Fruit fly (Drosophila melanogaster) whole organism, embryonic: ENCODE data around the gene CG6296.

Experiments
- Abd-B ChIP-seq: fragments of 200-800 bp; sonication (Bioruptor generic); optimal IDR thresholded peaks from 2 replicates; lab custom pipeline; 2018; ENCODE audit warnings: missing biosample characterization, mild to moderate bottlenecking, missing genetic modification characterization, moderate library complexity
- Asciz ChIP-seq: fragments of 200-800 bp; sonication (Bioruptor generic); optimal IDR thresholded peaks from 2 replicates; lab custom pipeline; 2017; ENCODE audit warnings: missing biosample characterization, mild to moderate bottlenecking, missing genetic modification characterization, missing genetic modification reagents
- Atf3 ChIP-seq: fragments of 200-800 bp; sonication (Bioruptor generic); optimal IDR thresholded peaks from 3 replicates; lab custom pipeline; 2016; ENCODE audit warnings: missing biosample characterization, missing genetic modification characterization
- B-H1 ChIP-seq: fragments of 200-800 bp; sonication (Bioruptor generic); IDR thresholded peaks from 3 replicates; pipeline ENCODE4 v1.3.6; 2022; ENCODE audit warnings: missing biosample characterization, missing genetic modification characterization
- CG11696 ChIP-seq: fragments of 200-800 bp; sonication (Bioruptor generic); IDR thresholded peaks from 2 replicates; pipeline ENCODE4 v1.3.6; 2022; ENCODE audit warnings: missing biosample characterization, missing genetic modification characterization
- CG12071 ChIP-seq: fragments of 200-800 bp; sonication (Bioruptor generic); optimal IDR thresholded peaks from 3 replicates; lab custom pipeline; 2018; ENCODE audit warnings: missing biosample characterization, mild to moderate bottlenecking, missing genetic modification characterization
- CG12744 ChIP-seq: fragments of 200-800 bp; sonication (Bioruptor generic); optimal IDR thresholded peaks from 2 replicates; lab custom pipeline; 2016; ENCODE audit warnings: missing biosample characterization, missing genetic modification characterization
- CG13424 ChIP-seq: fragments of 200-800 bp; sonication (Bioruptor generic); optimal IDR thresholded peaks from 2 replicates; lab custom pipeline; 2019; ENCODE audit warnings: missing biosample characterization, mild to moderate bottlenecking, missing genetic modification characterization, moderate library complexity
- CG14667 ChIP-seq: fragments of 200-800 bp; sonication (Bioruptor generic); IDR thresholded peaks from 2 replicates; pipeline ENCODE4 v1.3.6; 2022; ENCODE audit warnings: missing biosample characterization, missing genetic modification characterization
- CG1602 ChIP-seq: fragments of 200-800 bp; sonication (Bioruptor generic); optimal IDR thresholded peaks from 3 replicates; lab custom pipeline; 2016; ENCODE audit warnings: missing biosample characterization, missing genetic modification characterization
- CG1647 ChIP-seq: fragments of 200-800 bp; sonication (Bioruptor generic); optimal IDR thresholded peaks from 3 replicates; lab custom pipeline; 2016; ENCODE audit warnings: missing biosample characterization, missing genetic modification characterization
- CG16815 ChIP-seq: fragments of 200-800 bp; sonication (Bioruptor generic); optimal IDR thresholded peaks from 3 replicates; lab custom pipeline; 2017; ENCODE audit warnings: missing biosample characterization, mild to moderate bottlenecking, missing genetic modification characterization
- CG17328 ChIP-seq: fragments of 200-800 bp; sonication (Bioruptor generic); IDR thresholded peaks from 2 replicates; pipeline ENCODE4 v1.3.6; 2022; ENCODE audit warnings: missing biosample characterization, missing genetic modification characterization
- CG18262 ChIP-seq: fragments of 200-800 bp; optimal IDR thresholded peaks from 3 replicates; lab custom pipeline; 2019; ENCODE audit warnings: missing biosample characterization, mild to moderate bottlenecking, missing genetic modification characterization, moderate library complexity
- CG2202 ChIP-seq: fragments of 200-800 bp; sonication (Bioruptor generic); optimal IDR thresholded peaks from 2 replicates; lab custom pipeline; 2018; ENCODE audit warnings: missing biosample characterization, mild to moderate bottlenecking, missing genetic modification characterization
- CG34422 ChIP-seq: fragments of 200-800 bp; sonication (Bioruptor generic); IDR thresholded peaks from 3 replicates; pipeline ENCODE4 v1.3.6; 2022; ENCODE audit warnings: missing biosample characterization, missing genetic modification characterization
- CG4404 ChIP-seq: fragments of 200-800 bp; sonication (Bioruptor generic); IDR thresholded peaks from 2 replicates; pipeline ENCODE4 v1.3.6; 2022; ENCODE audit warnings: missing biosample characterization, missing genetic modification characterization
- CG6254 ChIP-seq: fragments of 200-800 bp; sonication (Bioruptor generic); optimal IDR thresholded peaks from 3 replicates; lab custom pipeline; 2017; ENCODE audit warnings: mild to moderate bottlenecking, missing biosample characterization, missing genetic modification reagents, missing genetic modification characterization
- CG6689 ChIP-seq: fragments of 200-800 bp; sonication (Bioruptor generic); IDR thresholded peaks from 2 replicates; pipeline ENCODE4 v1.3.6; 2022; ENCODE audit warnings: missing biosample characterization, missing genetic modification characterization
- CG7556 ChIP-seq: fragments of 200-800 bp; sonication (Bioruptor generic); optimal IDR thresholded peaks from 2 replicates; lab custom pipeline; 2017; ENCODE audit warnings: missing biosample characterization, mild to moderate bottlenecking, missing genetic modification characterization
- CG7839 ChIP-seq: fragments of 200-800 bp; sonication (Bioruptor generic); optimal IDR thresholded peaks from 3 replicates; lab custom pipeline; 2018; ENCODE audit warnings: missing biosample characterization, mild to moderate bottlenecking, missing genetic modification characterization, moderate library complexity
- CG8281 ChIP-seq: fragments of 200-800 bp; sonication (Bioruptor generic); optimal IDR thresholded peaks from 2 replicates; lab custom pipeline; 2018; ENCODE audit warnings: missing biosample characterization, mild to moderate bottlenecking, missing genetic modification characterization, moderate library complexity
- CG8944 ChIP-seq: fragments of 200-800 bp; sonication (Bioruptor generic); optimal IDR thresholded peaks from 3 replicates; lab custom pipeline; 2016; ENCODE audit warnings: missing biosample characterization, missing genetic modification characterization
- CG9817 ChIP-seq: fragments of 200-800 bp; sonication (Bioruptor generic); optimal IDR thresholded peaks from 2 replicates; lab custom pipeline; 2018; ENCODE audit warnings: missing biosample characterization, mild to moderate bottlenecking, missing genetic modification characterization, moderate library complexity
- E2f1 ChIP-seq: fragments of 200-800 bp; sonication (Bioruptor generic); IDR thresholded peaks from 2 replicates; pipeline ENCODE4 v1.3.6; 2022; ENCODE audit warnings: missing biosample characterization, missing genetic modification characterization
- Gug ChIP-seq: fragments of 200-800 bp; sonication (Bioruptor generic); IDR thresholded peaks from 4 replicates; pipeline ENCODE4 v1.3.6; 2022; ENCODE audit warnings: missing biosample characterization, missing genetic modification characterization
- HHEX ChIP-seq: fragments of 200-800 bp; sonication (Bioruptor generic); optimal IDR thresholded peaks from 3 replicates; lab custom pipeline; 2017; ENCODE audit warnings: missing biosample characterization, mild to moderate bottlenecking, missing genetic modification characterization, missing genetic modification reagents
- Hey ChIP-seq: fragments of 200-800 bp; sonication (Bioruptor generic); optimal IDR thresholded peaks from 3 replicates; lab custom pipeline; 2018; ENCODE audit warnings: missing biosample characterization, mild to moderate bottlenecking, missing genetic modification characterization
- HmgZ ChIP-seq: fragments of 200-800 bp; sonication (Bioruptor generic); optimal IDR thresholded peaks from 2 replicates; lab custom pipeline; 2018; ENCODE audit warnings: missing biosample characterization, mild to moderate bottlenecking, missing genetic modification characterization
- Hr3 ChIP-seq: fragments of 200-800 bp; sonication (Bioruptor generic); optimal IDR thresholded peaks from 3 replicates; lab custom pipeline; 2016; ENCODE audit warnings: missing biosample characterization, missing genetic modification characterization
- Lhr ChIP-seq: fragments of 200-800 bp; sonication (Bioruptor generic); optimal IDR thresholded peaks from 3 replicates; lab custom pipeline; 2017; ENCODE audit warnings: mild to moderate bottlenecking, missing biosample characterization, missing genetic modification reagents, missing genetic modification characterization
- NC2α ChIP-seq: fragments of 200-800 bp; sonication (Bioruptor generic); optimal IDR thresholded peaks from 2 replicates; lab custom pipeline; 2016; ENCODE audit warnings: missing biosample characterization, missing genetic modification characterization
- Poxn ChIP-seq: fragments of 200-800 bp; sonication (Bioruptor generic); IDR thresholded peaks from 2 replicates; pipeline ENCODE4 v1.3.6; 2022; ENCODE audit warnings: missing biosample characterization, missing genetic modification characterization
- TFAM ChIP-seq: fragments of 200-800 bp; sonication (Bioruptor generic); optimal IDR thresholded peaks from 2 replicates; lab custom pipeline; 2017; ENCODE audit warnings: missing biosample characterization, missing genetic modification characterization, inconsistent platforms
- Xrp1 ChIP-seq: fragments of 200-800 bp; sonication (Bioruptor generic); IDR thresholded peaks from 2 replicates; pipeline ENCODE4 v1.3.6; 2022; ENCODE audit warnings: missing biosample characterization, missing genetic modification characterization
- YL-1 ChIP-seq: fragments of 200-800 bp; sonication (Bioruptor generic); optimal IDR thresholded peaks from 3 replicates; lab custom pipeline; 2017; ENCODE audit warnings: missing biosample characterization, mild to moderate bottlenecking, missing genetic modification characterization
- bbx ChIP-seq: fragments of 200-800 bp; sonication (Bioruptor generic); IDR thresholded peaks from 2 replicates; pipeline ENCODE4 v1.3.6; 2022; ENCODE audit warnings: missing biosample characterization, missing genetic modification characterization; ENCODE audit not compliant: partially characterized antibody
- caup ChIP-seq: fragments of 200-800 bp; sonication (Bioruptor generic); optimal IDR thresholded peaks from 3 replicates; lab custom pipeline; 2017; ENCODE audit warnings: missing biosample characterization, mild to moderate bottlenecking, missing genetic modification characterization, moderate library complexity; ENCODE audit not compliant: severe bottlenecking
- en ChIP-seq: fragments of 200-800 bp; sonication (Bioruptor generic); optimal IDR thresholded peaks from 2 replicates; lab custom pipeline; 2016; ENCODE audit warnings: missing biosample characterization, missing genetic modification characterization
- eyg ChIP-seq: fragments of 200-800 bp; sonication (Bioruptor generic); optimal IDR thresholded peaks from 3 replicates; lab custom pipeline; 2016; ENCODE audit warnings: missing biosample characterization, missing genetic modification characterization
- klu ChIP-seq: fragments of 200-800 bp; sonication (Bioruptor generic); IDR thresholded peaks from 2 replicates; pipeline ENCODE4 v1.3.6; 2022; ENCODE audit warnings: missing biosample characterization, missing genetic modification characterization
- mld ChIP-seq: fragments of 200-800 bp; sonication (Bioruptor generic); IDR thresholded peaks from 3 replicates; pipeline ENCODE4 v1.3.6; 2022; ENCODE audit warnings: missing biosample characterization, missing genetic modification characterization; ENCODE audit not compliant: partially characterized antibody
- pan ChIP-seq, 4 experiments: fragments of >200 bp in 3 of 4; fragments of 200-800 bp in 1 of 4; sonication (Bioruptor generic) in 1 of 4; optimal IDR thresholded peaks in 3 of 4; IDR thresholded peaks in 1 of 4; 2 replicates each; pipeline versions ENCODE4 v1.3.6 to Lab custom; 2017 to 2022; ENCODE audit warnings: missing biosample characterization in 2 of 4, missing genetic modification characterization in 2 of 4, mixed read lengths in 1 of 4
- pfk ChIP-seq: fragments of 200-800 bp; sonication (Bioruptor generic); optimal IDR thresholded peaks from 2 replicates; lab custom pipeline; 2018; ENCODE audit warnings: missing biosample characterization, mild to moderate bottlenecking, missing genetic modification characterization, moderate library complexity
- pho ChIP-seq: fragments of 200-800 bp; sonication (Bioruptor generic); optimal IDR thresholded peaks from 2 replicates; lab custom pipeline; 2016; ENCODE audit warnings: missing biosample characterization, missing genetic modification characterization
- repo ChIP-seq: fragments of 200-800 bp; sonication (Bioruptor generic); optimal IDR thresholded peaks from 2 replicates; lab custom pipeline; 2016; ENCODE audit warnings: missing biosample characterization, missing genetic modification characterization
- seq ChIP-seq: fragments of 200-800 bp; sonication (Bioruptor generic); IDR thresholded peaks from 2 replicates; pipeline ENCODE4 v1.3.6; 2022; ENCODE audit warnings: missing biosample characterization, missing genetic modification characterization
- tup ChIP-seq: fragments of 200-800 bp; sonication (Bioruptor generic); optimal IDR thresholded peaks from 2 replicates; lab custom pipeline; 2016; ENCODE audit warnings: missing biosample characterization, mild to moderate bottlenecking, missing genetic modification characterization, moderate library complexity
- vvl ChIP-seq: fragments of 200-800 bp; sonication (Bioruptor generic); IDR thresholded peaks from 2 replicates; pipeline ENCODE4 v1.3.6; 2022; ENCODE audit warnings: missing biosample characterization, missing genetic modification characterization
- zfh1 ChIP-seq: fragments of 200-800 bp; sonication (Bioruptor generic); IDR thresholded peaks from 3 replicates; pipeline ENCODE4 v1.3.6; 2022; ENCODE audit warnings: missing biosample characterization, missing genetic modification characterization

The CG6296 gene

DNA sequence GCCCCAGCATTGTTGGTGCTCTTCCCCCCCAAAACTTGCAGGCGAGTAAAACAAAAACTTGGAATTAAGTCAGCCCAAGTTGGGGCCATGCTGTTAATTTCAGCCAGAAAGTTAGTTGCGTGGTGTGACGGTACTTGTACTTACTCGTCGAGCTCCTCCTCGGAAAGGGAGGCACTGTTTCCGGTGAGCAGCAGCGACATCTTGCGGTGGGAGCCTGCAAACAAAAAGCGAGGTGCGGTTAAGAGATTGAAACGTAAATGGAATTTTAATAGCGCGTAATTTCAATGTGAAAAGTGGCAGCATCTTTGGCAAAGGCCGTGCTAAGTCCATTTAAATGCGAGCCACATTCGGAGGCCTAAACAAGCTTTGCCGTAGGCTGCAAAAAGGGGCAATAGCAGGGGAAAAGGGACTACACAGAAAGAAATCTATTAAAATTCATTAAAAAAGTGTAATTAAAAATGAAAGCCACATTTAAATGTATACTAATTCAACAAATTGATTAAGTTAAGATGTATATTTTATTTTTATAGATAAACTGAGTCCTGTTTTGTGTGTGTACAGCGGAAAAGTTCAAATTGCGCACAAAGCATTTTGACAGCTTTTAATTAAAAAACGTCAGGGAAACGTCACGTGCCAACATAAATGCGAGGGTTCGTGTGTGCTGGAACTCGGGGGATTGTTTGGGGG is 48.8 kb downstream of the CG6296 start (continued):
- TF ChIP-seq pan (optimal IDR thresholded peaks at IDR 0.05; lab: Kevin White, UChicago) (no peak), pan (GFP tag; optimal IDR thresholded peaks at IDR 0.05 in 1 of 2, IDR thresholded peaks at IDR 0.05 in 1 of 2) (no peak), repo (GFP tag; lab: Kevin White, UChicago) (no peak), E2f1 (GFP tag; lab: Robert Waterston, UW) (no peak), Atf3 (GFP tag; lab: Kevin White, UChicago) (no peak), TFAM (GFP tag; lab: Kevin White, UChicago) (no peak), CG8281 (tag; lab: Kevin White, UChicago) (no peak), caup (no peak), zfh1 (GFP tag; lab: Robert Waterston, UW) (no peak), CG4404 (GFP tag; lab: Robert Waterston, UW) (no peak), CG6689 (GFP tag; lab: Robert Waterston, UW) (no peak), CG11696 (GFP tag; lab: Robert Waterston, UW) (no peak), CG1602 (GFP tag; lab: Kevin White, UChicago) (no peak), Xrp1 (GFP tag; lab: Robert Waterston, UW) (no peak), CG8944 (GFP tag; lab: Kevin White, UChicago) (no peak), CG18262 (no peak), CG7556 (GFP tag; lab: Kevin White, UChicago) (no peak), CG7839 (tag; lab: Kevin White, UChicago) (no peak), tup (no peak), CG13424 (tag; lab: Kevin White, UChicago) (no peak), CG17328 (0 out of 2 replicates have a peak, but pooled peaks have one; percentile 25), en (no peak), CG16815 (no peak), bbx (GFP tag; lab: Robert Waterston, UW) (no peak), Hey (tag; lab: Kevin White, UChicago) (no peak), HmgZ (tag; lab: Kevin White, UChicago) (no peak), klu (GFP tag; lab: Robert Waterston, UW) (no peak), Lhr (GFP tag; lab: Kevin White, UChicago) (peak; percentile 8), CG12744 (no peak), seq (GFP tag; lab: Robert Waterston, UW) (0 out of 2 replicates have a peak, but pooled peaks have one; percentile 20), CG2202 (tag; lab: Kevin White, UChicago) (no peak), NC2α (GFP tag; lab: Kevin White, UChicago) (no peak), B-H1 (GFP tag; lab: Robert Waterston, UW) (no peak), CG6254 (GFP tag; lab: Kevin White, UChicago) (no peak), mld (GFP tag; lab: Robert Waterston, UW) (no peak), CG14667 (no peak), CG9817 (tag; lab: Kevin White, UChicago) (no peak), eyg (no peak), HHEX (GFP tag; lab: Kevin White, UChicago) (no peak), YL-1 (GFP tag; lab: Kevin White, UChicago) (no peak), Abd-B (GFP tag; lab: Kevin White, UChicago) (no peak), Gug (GFP tag; lab: Robert Waterston, UW) (no peak), pfk (no peak), CG34422 (GFP tag; lab: Robert Waterston, UW) (no peak), pho (GFP tag; lab: Kevin White, UChicago) (no peak), CG1647 (no peak), Poxn (GFP tag; lab: Robert Waterston, UW) (no peak), CG12071 (GFP tag; lab: Kevin White, UChicago) (no peak), Asciz (GFP tag; lab: Kevin White, UChicago) (no peak), Hr3 (no peak), vvl (peak; percentile 29; the same call in 1 of the 2 replicates)
